Worm (Caenorhabditis elegans): Measurements from ENCODE around the gene Y49E10.4.

DNA sequence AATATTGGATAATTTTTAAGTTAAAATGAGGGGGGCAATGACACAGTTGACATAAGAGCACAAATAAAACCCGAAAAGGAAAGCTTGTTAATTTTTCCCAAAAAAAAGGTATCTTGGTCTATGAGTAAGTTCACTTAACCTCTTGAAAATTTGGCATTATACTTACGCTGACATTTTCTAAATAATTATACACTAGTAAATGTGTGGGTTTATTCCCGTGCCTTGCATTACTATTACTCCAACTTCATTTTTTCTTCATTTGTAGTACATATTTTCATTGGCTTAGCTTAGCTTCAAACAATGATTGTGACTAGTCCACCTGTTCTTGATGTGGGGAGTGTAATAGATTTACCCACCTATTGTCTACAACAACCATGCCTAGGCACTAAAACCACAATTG, 24.3 kb downstream of the Y49E10.4 start, which contains the start of gene Y75B8A.34:
- TF ChIP-seq nhr-23 (tag; optimal IDR thresholded peaks at IDR 0.05) (no peak), egl-27 (tag; optimal IDR thresholded peaks at IDR 0.05) (no peak), nhr-10 (tag; optimal IDR thresholded peaks at IDR 0.05) (no peak), snpc-4 (tag; optimal IDR thresholded peaks at IDR 0.05) (no peak), F13H6.1 (tag; optimal IDR thresholded peaks at IDR 0.05) (no peak), nhr-237 (tag; optimal IDR thresholded peaks at IDR 0.05) (no peak)
